Worm (Caenorhabditis elegans) whole organism, L4 larva: ENCODE measurements around the gene F25B3.5.

Experiments
- lin-1 ChIP-seq: fragments of 200-800 bp; sonication (Bioruptor generic); IDR thresholded peaks from 2 replicates; pipeline ENCODE4 v1.3.6; 2022; ENCODE audit warnings: missing genetic modification reagents, missing genetic modification characterization, missing compliant biosample characterization
- nhr-11 ChIP-seq: fragments of 150-350 bp; optimal IDR thresholded peaks from 2 replicates; lab custom pipeline; 2014; ENCODE audit warnings: missing biosample characterization, missing genetic modification characterization

ce11 chrV:9527337-9527736, 42.8 kb downstream of the F25B3.5 start:
- no peak for TF ChIP-seq lin-1 (GFP tag; lab: Robert Waterston, UW)
- no peak for TF ChIP-seq nhr-11 (tag; lab: Kevin White, UChicago)
